Worm (Caenorhabditis elegans) whole organism, mixed stage, embryonic: ENCODE results near the gene T26G10.4.
"Not testable (repeated sequence)": the region's sequence is repeated elsewhere in the genome, so short reads cannot be mapped to it uniquely, and the experiment has no call there.

Experiments used
- M03D4.4 ChIP-seq: sonication (generic microtip); optimal IDR thresholded peaks from 2 replicates; lab custom pipeline; 2017; ENCODE audit warnings: mild to moderate bottlenecking, missing genetic modification characterization, missing compliant biosample characterization
- bed-3 ChIP-seq: fragments of 200-800 bp; sonication (Bioruptor generic); optimal IDR thresholded peaks from 3 replicates; lab custom pipeline; 2018; ENCODE audit warnings: mild to moderate bottlenecking, missing genetic modification characterization, moderate library complexity, missing compliant biosample characterization
- blmp-1 ChIP-seq: fragments of 150-350 bp; optimal IDR thresholded peaks from 2 replicates; lab custom pipeline; 2014; ENCODE audit warnings: missing biosample characterization, missing genetic modification characterization
- ceh-39 ChIP-seq: fragments of 150-350 bp; optimal IDR thresholded peaks from 2 replicates; lab custom pipeline; 2014; ENCODE audit warnings: missing biosample characterization, missing genetic modification characterization
- ceh-43 ChIP-seq: fragments of 200-800 bp; sonication (Bioruptor generic); optimal IDR thresholded peaks from 2 replicates; lab custom pipeline; 2018; ENCODE audit warnings: mild to moderate bottlenecking, missing genetic modification characterization, moderate library complexity, missing compliant biosample characterization
- ces-1 ChIP-seq: fragments of 150-350 bp; optimal IDR thresholded peaks from 2 replicates; lab custom pipeline; 2014; ENCODE audit warnings: missing biosample characterization, missing genetic modification reagents, missing genetic modification characterization
- cnd-1 ChIP-seq: fragments of 200-800 bp; sonication (Bioruptor generic); optimal IDR thresholded peaks from 2 replicates; lab custom pipeline; 2018; ENCODE audit warnings: mild to moderate bottlenecking, missing genetic modification characterization, missing compliant biosample characterization
- drap-1 ChIP-seq: fragments of 200-800 bp; sonication (Bioruptor generic); optimal IDR thresholded peaks from 3 replicates; lab custom pipeline; 2018; ENCODE audit warnings: mild to moderate bottlenecking, missing genetic modification characterization, missing compliant biosample characterization
- elt-1 ChIP-seq: sonication (generic microtip); optimal IDR thresholded peaks from 2 replicates; lab custom pipeline; 2017; ENCODE audit warnings: missing genetic modification characterization, mild to moderate bottlenecking, missing compliant biosample characterization, antibody characterized with exemption, moderate library complexity, borderline replicate concordance; ENCODE audit not compliant: insufficient read depth
- elt-3 ChIP-seq: fragments of 150-350 bp; optimal IDR thresholded peaks from 2 replicates; lab custom pipeline; 2014; ENCODE audit warnings: missing biosample characterization, missing genetic modification characterization
- flh-1 ChIP-seq: fragments of 200-800 bp; sonication (Bioruptor generic); optimal IDR thresholded peaks from 2 replicates; lab custom pipeline; 2018; ENCODE audit warnings: mild to moderate bottlenecking, missing genetic modification characterization, moderate library complexity, missing compliant biosample characterization
- ham-2 ChIP-seq: fragments of 200-800 bp; sonication (Bioruptor generic); optimal IDR thresholded peaks from 2 replicates; lab custom pipeline; 2018; ENCODE audit warnings: mild to moderate bottlenecking, missing genetic modification characterization, missing compliant biosample characterization
- hlh-1 ChIP-seq: fragments of 150-350 bp; optimal IDR thresholded peaks from 2 replicates; lab custom pipeline; 2014; ENCODE audit warnings: missing biosample characterization, missing genetic modification reagents, missing genetic modification characterization
- lin-32 ChIP-seq: fragments of 200-800 bp; sonication (Bioruptor generic); optimal IDR thresholded peaks from 2 replicates; lab custom pipeline; 2018; ENCODE audit warnings: mild to moderate bottlenecking, missing genetic modification characterization, missing compliant biosample characterization
- lsy-2 ChIP-seq: fragments of 150-350 bp; optimal IDR thresholded peaks from 2 replicates; lab custom pipeline; 2014; ENCODE audit warnings: missing biosample characterization, missing genetic modification characterization
- mab-5 ChIP-seq: fragments of 150-350 bp; optimal IDR thresholded peaks from 2 replicates; lab custom pipeline; 2014; ENCODE audit warnings: missing biosample characterization, missing genetic modification characterization
- mep-1 ChIP-seq: fragments of 150-350 bp; optimal IDR thresholded peaks from 2 replicates; lab custom pipeline; 2017; ENCODE audit warnings: missing biosample characterization, missing genetic modification reagents, missing genetic modification characterization, inconsistent platforms
- nhr-12 ChIP-seq: fragments of 150-350 bp; optimal IDR thresholded peaks from 2 replicates; lab custom pipeline; 2014; ENCODE audit warnings: missing biosample characterization, missing genetic modification characterization
- nhr-2 ChIP-seq: fragments of 150-350 bp; optimal IDR thresholded peaks from 2 replicates; lab custom pipeline; 2014; ENCODE audit warnings: missing biosample characterization, missing genetic modification characterization
- nhr-237 ChIP-seq: fragments of 150-350 bp; optimal IDR thresholded peaks from 2 replicates; lab custom pipeline; 2014; ENCODE audit warnings: missing biosample characterization, missing genetic modification characterization
- nhr-76 ChIP-seq: sonication (generic microtip); optimal IDR thresholded peaks from 2 replicates; lab custom pipeline; 2017; ENCODE audit warnings: missing biosample characterization, missing genetic modification characterization
- pha-4 ChIP-seq: fragments of 150-350 bp; optimal IDR thresholded peaks from 2 replicates; lab custom pipeline; 2018; ENCODE audit warnings: missing biosample characterization, missing genetic modification reagents, missing genetic modification characterization
- snpc-4 ChIP-seq: fragments of 150-350 bp; optimal IDR thresholded peaks from 2 replicates; lab custom pipeline; 2014; ENCODE audit warnings: missing biosample characterization, missing genetic modification characterization
- sptf-1 ChIP-seq: sonication (generic microtip); optimal IDR thresholded peaks from 2 replicates; lab custom pipeline; 2017; ENCODE audit warnings: mild to moderate bottlenecking, missing genetic modification characterization, moderate library complexity, missing compliant biosample characterization
- tbx-8 ChIP-seq: fragments of 200-800 bp; sonication (Bioruptor generic); optimal IDR thresholded peaks from 2 replicates; lab custom pipeline; 2018; ENCODE audit warnings: mild to moderate bottlenecking, missing genetic modification characterization, moderate library complexity, missing compliant biosample characterization
- unc-39 ChIP-seq: fragments of 150-350 bp; optimal IDR thresholded peaks from 2 replicates; lab custom pipeline; 2014; ENCODE audit warnings: missing biosample characterization, missing genetic modification characterization
- unc-62 ChIP-seq: fragments of 150-350 bp; optimal IDR thresholded peaks from 2 replicates; lab custom pipeline; 2014; ENCODE audit warnings: missing biosample characterization, missing genetic modification reagents, missing genetic modification characterization
- zip-8 ChIP-seq: fragments of 150-350 bp; optimal IDR thresholded peaks from 2 replicates; lab custom pipeline; 2014; ENCODE audit warnings: missing biosample characterization, missing genetic modification characterization
- ztf-11 ChIP-seq: fragments of 150-350 bp; optimal IDR thresholded peaks from 2 replicates; lab custom pipeline; 2014; ENCODE audit warnings: missing biosample characterization, missing genetic modification characterization

T26G10.4 gene

ce11 chrIII:9420231-9420630, at the start of gene T26G10.4:
Gene T26G10.4, plus strand, starts transcription at chrIII:9420531.
- not testable (repeated sequence) for TF ChIP-seq lin-32 (GFP tag; lab: Kevin White, UChicago); unc-39; blmp-1 (tag; lab: Kevin White, UChicago)

DNA sequence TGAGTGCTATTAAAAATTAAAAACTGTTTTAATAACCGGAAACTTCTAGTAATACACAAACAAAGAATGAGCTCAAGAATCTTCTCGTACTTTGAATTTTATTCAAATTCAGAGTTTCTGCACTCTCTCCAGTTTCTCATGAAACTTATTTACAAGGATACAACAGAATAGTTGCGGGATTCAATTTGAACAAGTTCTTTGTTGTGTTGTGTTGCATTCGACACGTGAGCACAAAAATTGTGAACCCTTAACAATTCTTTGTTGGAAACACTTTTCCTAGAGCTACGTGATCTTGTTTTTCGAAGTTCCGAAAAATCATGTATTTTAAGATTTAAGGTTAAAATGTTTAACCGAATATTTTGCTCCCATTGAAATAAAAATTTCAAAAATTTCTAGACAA, 46.6 kb upstream of the T26G10.4 start:
- TF ChIP-seq cnd-1 (tag; lab: Kevin White, UChicago) (no peak), flh-1 (GFP tag; lab: Kevin White, UChicago) (no peak), ceh-39 (tag; lab: Kevin White, UChicago) (no peak), nhr-237 (no peak)
- TF ChIP-seq, all 35 proteins: peak for 0

DNA sequence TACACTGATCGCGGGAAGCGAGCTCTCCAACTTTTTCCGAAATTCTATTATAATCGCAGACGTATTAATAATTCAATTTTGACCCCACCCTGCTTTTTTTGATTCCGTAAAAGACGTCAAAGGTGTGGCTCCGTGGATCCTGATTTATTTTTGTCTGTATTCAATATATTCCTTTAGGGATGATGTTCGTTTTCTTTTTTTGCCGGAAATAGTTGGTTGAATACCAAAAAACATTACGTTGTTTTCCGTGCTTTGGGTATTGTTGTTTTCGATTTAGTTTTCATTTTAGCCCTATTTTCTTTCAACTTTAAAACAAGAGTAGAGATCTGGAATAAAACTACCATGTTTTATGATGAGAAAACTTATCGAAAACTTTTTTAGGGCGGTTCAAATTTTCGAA, 43.6 kb upstream of the T26G10.4 start:
- TF ChIP-seq mab-5 (no peak), nhr-2 (tag; lab: Kevin White, UChicago) (no peak), pha-4 (tag; lab: Kevin White, UChicago) (no peak), unc-39 (no peak), ham-2 (GFP tag; lab: Kevin White, UChicago) (no peak)

DNA sequence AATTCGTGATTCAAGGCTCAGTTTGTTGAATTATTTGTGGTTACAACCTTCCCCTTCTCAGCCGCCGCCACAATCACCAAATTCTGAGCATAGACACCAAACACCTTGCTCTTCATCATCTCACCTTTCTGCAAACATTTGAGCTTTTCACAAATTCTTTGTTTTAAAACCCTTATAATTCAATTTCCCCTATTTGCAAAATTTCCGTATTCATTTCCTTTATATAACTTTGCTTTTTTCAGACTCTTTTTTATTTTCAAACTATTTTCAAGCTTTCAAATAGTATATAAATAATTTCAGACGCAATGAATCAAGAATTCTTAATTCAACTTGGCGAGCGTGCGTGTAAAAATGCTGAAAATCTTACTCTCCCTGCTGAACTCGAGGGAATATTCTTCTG, 36.8 kb upstream of the T26G10.4 start, which contains the start of gene tkr-1:
Gene tkr-1, plus strand, starts transcription at position 301 of the 400 bp plus-strand sequence.
- no peak for TF ChIP-seq M03D4.4 (tag; lab: Kevin White, UChicago)
- TF ChIP-seq elt-1 (tag; lab: Kevin White, UChicago): no peak

- TF ChIP-seq drap-1 (GFP tag; lab: Kevin White, UChicago) (no peak), ham-2 (GFP tag; lab: Kevin White, UChicago) (no peak), mep-1 (no peak), ceh-39 (tag; lab: Kevin White, UChicago) (no peak), pha-4 (tag; lab: Kevin White, UChicago) (no peak), lin-32 (GFP tag; lab: Kevin White, UChicago) (no peak), tbx-8 (GFP tag; lab: Kevin White, UChicago) (no peak), elt-3 (no peak), zip-8 (tag; lab: Kevin White, UChicago) (no peak), cnd-1 (tag; lab: Kevin White, UChicago) (no peak), ceh-43 (no peak), hlh-1 (tag; lab: Kevin White, UChicago) (no peak), snpc-4 (tag; lab: Kevin White, UChicago) (no peak), unc-62 (no peak), nhr-76 (tag; lab: Kevin White, UChicago) (no peak), nhr-12 (tag; lab: Kevin White, UChicago) (no peak)
Observed at ce11 chrIII:9385543-9385942, 34.8 kb upstream of the T26G10.4 start, which contains the start of gene C38C10.3. Gene C38C10.3, minus strand, starts transcription at chrIII:9385643.

DNA sequence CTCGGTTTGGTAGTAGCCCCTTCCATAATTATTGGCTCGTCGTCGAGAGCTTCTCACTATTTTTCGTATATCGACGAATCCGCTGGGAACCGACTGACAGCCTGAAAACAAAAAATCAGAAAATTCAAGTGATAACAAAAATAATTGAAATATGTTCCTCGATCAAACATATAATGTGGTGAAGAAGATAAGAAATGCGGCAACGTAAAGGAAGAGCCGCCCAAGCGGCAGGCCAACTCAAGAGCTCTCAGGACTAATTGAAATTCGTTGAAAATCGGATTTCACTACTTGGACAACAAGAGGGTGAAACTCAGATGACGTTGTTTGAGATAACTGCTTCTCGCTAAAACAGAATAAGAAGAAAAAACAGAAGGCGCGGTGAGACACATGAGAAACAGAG, 30.3 kb upstream of the T26G10.4 start, which contains the start of gene slc-17.2:
Gene slc-17.2, minus strand, starts transcription at position 101 of the 400 bp plus-strand sequence.
- TF ChIP-seq unc-62 (no peak), mab-5 (no peak), ces-1 (no peak), nhr-237 (no peak), snpc-4 (tag; lab: Kevin White, UChicago) (no peak), tbx-8 (GFP tag; lab: Kevin White, UChicago) (no peak), ceh-39 (tag; lab: Kevin White, UChicago) (no peak), zip-8 (tag; lab: Kevin White, UChicago) (no peak), hlh-1 (tag; lab: Kevin White, UChicago) (no peak), drap-1 (GFP tag; lab: Kevin White, UChicago) (no peak), lsy-2 (no peak), bed-3 (GFP tag; lab: Kevin White, UChicago) (no peak), flh-1 (GFP tag; lab: Kevin White, UChicago) (no peak), cnd-1 (tag; lab: Kevin White, UChicago) (no peak), ztf-11 (no peak), nhr-2 (tag; lab: Kevin White, UChicago) (no peak)
- TF ChIP-seq, all 35 proteins: peak for 0

DNA sequence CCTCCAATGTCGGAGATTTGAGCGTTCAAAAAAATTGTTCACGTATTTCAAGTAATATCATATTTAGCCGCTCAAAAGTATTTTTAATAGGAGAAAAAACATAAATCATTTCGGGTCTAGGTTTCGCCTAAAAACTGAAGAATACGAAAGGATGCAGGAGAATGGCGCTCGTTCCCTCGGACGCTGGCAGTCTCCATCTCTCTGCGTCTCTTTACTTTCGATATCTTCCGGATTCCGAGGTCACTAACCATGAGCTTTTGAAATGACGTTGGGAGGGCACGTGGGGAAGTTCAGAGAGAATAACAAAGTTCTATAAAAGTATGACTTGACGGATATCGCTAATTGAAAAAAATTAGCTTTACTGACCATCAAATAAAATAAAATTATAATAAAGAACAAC, 29.4 kb upstream of the T26G10.4 start:
- no peak for TF ChIP-seq elt-1 (tag; lab: Kevin White, UChicago)
- TF ChIP-seq hlh-1 (tag; lab: Kevin White, UChicago): no peak
- TF ChIP-seq ceh-43: no peak
- no peak for TF ChIP-seq mep-1
- TF ChIP-seq sptf-1: no peak
